Worm (Caenorhabditis elegans) whole organism, early embryonic: ENCODE measurements around the gene wrt-1.

Source experiments
- F13C5.2 ChIP-seq: sonication (generic microtip); optimal IDR thresholded peaks from 2 replicates; lab custom pipeline; 2017; ENCODE audit warnings: mild to moderate bottlenecking, missing genetic modification characterization, inconsistent platforms, missing compliant biosample characterization
- ama-1 ChIP-seq: fragments of 150-350 bp; optimal IDR thresholded peaks from 2 replicates; lab custom pipeline; 2014
- ceh-13 ChIP-seq: fragments of 200-800 bp; sonication (Bioruptor generic); optimal IDR thresholded peaks from 2 replicates; lab custom pipeline; 2018; ENCODE audit warnings: mild to moderate bottlenecking, missing genetic modification characterization, missing compliant biosample characterization
- ceh-36 ChIP-seq: sonication (generic microtip); optimal IDR thresholded peaks from 2 replicates; lab custom pipeline; 2016; ENCODE audit warnings: missing genetic modification characterization, inconsistent platforms, missing compliant biosample characterization
- flt-1 ChIP-seq: fragments of 200-800 bp; sonication (Bioruptor generic); IDR thresholded peaks from 2 replicates; pipeline ENCODE4 v1.3.6; 2022; ENCODE audit warnings: missing genetic modification characterization, missing compliant biosample characterization
- hmg-4 ChIP-seq: fragments of 200-800 bp; sonication (Bioruptor generic); optimal IDR thresholded peaks from 2 replicates; lab custom pipeline; 2018; ENCODE audit warnings: mild to moderate bottlenecking, missing genetic modification characterization, missing compliant biosample characterization
- hnd-1 ChIP-seq: sonication (generic microtip); optimal IDR thresholded peaks from 2 replicates; lab custom pipeline; 2016; ENCODE audit warnings: missing genetic modification characterization, missing compliant biosample characterization
- pes-1 ChIP-seq: fragments of 200-800 bp; sonication (Bioruptor generic); IDR thresholded peaks from 2 replicates; pipeline ENCODE4 v1.3.6; 2022; ENCODE audit warnings: missing genetic modification reagents, missing genetic modification characterization, missing compliant biosample characterization
- scrt-1 ChIP-seq: fragments of 200-800 bp; sonication (Bioruptor generic); IDR thresholded peaks from 2 replicates; pipeline ENCODE4 v1.3.6; 2022; ENCODE audit warnings: missing genetic modification characterization, missing compliant biosample characterization
- sea-1 ChIP-seq: fragments of 200-800 bp; sonication (Bioruptor generic); conservative IDR thresholded peaks from 2 replicates; pipeline ENCODE4 v1.3.6; 2022; ENCODE audit warnings: missing genetic modification characterization, missing compliant biosample characterization
- tbx-11 ChIP-seq: fragments of 200-800 bp; sonication (Bioruptor generic); IDR thresholded peaks from 2 replicates; pipeline ENCODE4 v1.3.6; 2022; ENCODE audit warnings: missing genetic modification characterization, missing compliant biosample characterization
- tbx-37 ChIP-seq: fragments of 200-800 bp; sonication (Bioruptor generic); conservative IDR thresholded peaks from 2 replicates; pipeline ENCODE4 v1.3.6; 2022; ENCODE audit warnings: missing genetic modification reagents, missing genetic modification characterization, missing compliant biosample characterization
- tra-4 ChIP-seq: sonication (generic microtip); optimal IDR thresholded peaks from 2 replicates; lab custom pipeline; 2017; ENCODE audit warnings: missing genetic modification characterization, missing compliant biosample characterization

ce11 chrII:7570820-7571219, 40.0 kb downstream of the wrt-1 start:
- TF ChIP-seq pes-1 (GFP tag; lab: Robert Waterston, UW) = no peak
- TF ChIP-seq flt-1 (GFP tag; lab: Robert Waterston, UW) = no peak
- TF ChIP-seq sea-1 (GFP tag; lab: Robert Waterston, UW) = no peak
- TF ChIP-seq ama-1 (lab: Kevin White, UChicago) = no peak
- no peak for TF ChIP-seq tbx-11 (GFP tag; lab: Robert Waterston, UW)
- no peak for TF ChIP-seq F13C5.2 (tag; lab: Kevin White, UChicago)
- TF ChIP-seq hmg-4 (GFP tag; lab: Kevin White, UChicago) = no peak
- TF ChIP-seq ceh-36 = peak; percentile 62
- TF ChIP-seq tbx-37 = no peak
- no peak for TF ChIP-seq tra-4 (tag; lab: Kevin White, UChicago)
- TF ChIP-seq ceh-13 (GFP tag; lab: Kevin White, UChicago) = no peak
- no peak for TF ChIP-seq hnd-1 (tag; lab: Kevin White, UChicago)
- TF ChIP-seq scrt-1 (GFP tag; lab: Robert Waterston, UW) = no peak
